Fruit fly (Drosophila melanogaster): Measurements from ENCODE around the gene mTerf5.

The mTerf5 gene

dm6 chr3R:18188702-18189125 is 34.8 kb downstream of the mTerf5 start, which contains the start of the genes CG12321 and MED17 (continued):
- TF ChIP-seq CG17912 (GFP tag; optimal IDR thresholded peaks at IDR 0.05) (peak; percentile 43), CG11247 (GFP tag; IDR thresholded peaks at IDR 0.05) (peak; percentile 92), pho (GFP tag; optimal IDR thresholded peaks at IDR 0.05) (peak; percentile 67), pnt (GFP tag; optimal IDR thresholded peaks at IDR 0.05) (peak; percentile 53), az2 (GFP tag; optimal IDR thresholded peaks at IDR 0.05) (peak; percentile 91), CG11085 (GFP tag; IDR thresholded peaks at IDR 0.05) (peak; percentile 92), dmrt11E (tag; optimal IDR thresholded peaks at IDR 0.05) (peak; percentile 87), CG2116 (GFP tag; optimal IDR thresholded peaks at IDR 0.05) (peak; percentile 80), Hr3 (GFP tag; optimal IDR thresholded peaks at IDR 0.05) (peak; percentile 96), CG11723 (GFP tag; optimal IDR thresholded peaks at IDR 0.05) (peak; percentile 82), CG8388 (GFP tag; optimal IDR thresholded peaks at IDR 0.05) (peak; percentile 80), bcd (GFP tag; optimal IDR thresholded peaks at IDR 0.05) (peak; percentile 90), dati (GFP tag; IDR thresholded peaks at IDR 0.05) (no peak), CG4707 (GFP tag; optimal IDR thresholded peaks at IDR 0.05) (no peak), Scr (GFP tag; IDR thresholded peaks at IDR 0.05; ENCODE audit: partially characterized antibody) (0 out of 2 replicates have a peak, but pooled peaks have one; percentile 16), CG7928 (GFP tag; optimal IDR thresholded peaks at IDR 0.05) (peak; percentile 69), CG9609 (GFP tag; optimal IDR thresholded peaks at IDR 0.05) (peak; percentile 56), nerfin-1 (tag; optimal IDR thresholded peaks at IDR 0.05) (peak; percentile 65), ranshi (GFP tag; IDR thresholded peaks at IDR 0.05) (peak; percentile 88), Atf6 (GFP tag; IDR thresholded peaks at IDR 0.05) (peak; percentile 82), vvl (GFP tag; IDR thresholded peaks at IDR 0.05) (peak; percentile 90), NfI (GFP tag; optimal IDR thresholded peaks at IDR 0.05) (peak; percentile 89), CG15601 (tag; optimal IDR thresholded peaks at IDR 0.05) (peak; percentile 81), CG7745 (tag; optimal IDR thresholded peaks at IDR 0.05) (no peak), CG7271 (tag; optimal IDR thresholded peaks at IDR 0.05) (peak; percentile 64), hbn (GFP tag; IDR thresholded peaks at IDR 0.05; ENCODE audit: partially characterized antibody) (no peak), so (GFP tag; IDR thresholded peaks at IDR 0.05) (peak; percentile 78; the same call in 1 of the 3 replicates), Doc2 (GFP tag; IDR thresholded peaks at IDR 0.05) (0 out of 2 replicates have a peak, but pooled peaks have one; percentile 57), MTF-1 (GFP tag; optimal IDR thresholded peaks at IDR 0.05; ENCODE audit: borderline replicate concordance) (no peak), stc (GFP tag; IDR thresholded peaks at IDR 0.05) (peak; percentile 65), CG8089 (GFP tag; optimal IDR thresholded peaks at IDR 0.05) (peak; percentile 40), CG31224 (GFP tag; IDR thresholded peaks at IDR 0.05) (peak; percentile 83), al (GFP tag; IDR thresholded peaks at IDR 0.05) (peak; percentile 90), tx (GFP tag; optimal IDR thresholded peaks at IDR 0.05) (peak; percentile 61), esg (GFP tag; conservative IDR thresholded peaks at IDR 0.05) (peak; percentile 87), Neu2 (GFP tag; optimal IDR thresholded peaks at IDR 0.05; ENCODE audit: borderline replicate concordance) (no peak), CG17612 (GFP tag; IDR thresholded peaks at IDR 0.05) (peak; percentile 70), HLHmδ (GFP tag; optimal IDR thresholded peaks at IDR 0.05) (no peak), sna (GFP tag; IDR thresholded peaks at IDR 0.05; ENCODE audit: partially characterized antibody) (no peak), Hmx (GFP tag; optimal IDR thresholded peaks at IDR 0.05) (peak; percentile 42), CG6272 (GFP tag; IDR thresholded peaks at IDR 0.05) (peak; percentile 86), Elba2 (GFP tag; optimal IDR thresholded peaks at IDR 0.05) (peak; percentile 55), Stat92E (GFP tag; optimal IDR thresholded peaks at IDR 0.05) (no peak), ken (GFP tag; IDR thresholded peaks at IDR 0.05) (peak; percentile 88), Deaf1 (tag; optimal IDR thresholded peaks at IDR 0.05) (no peak), unc-4 (GFP tag; IDR thresholded peaks at IDR 0.05; ENCODE audit: partially characterized antibody) (peak; percentile 31; the same call in 1 of the 2 replicates), org-1 (GFP tag; optimal IDR thresholded peaks at IDR 0.05) (peak; percentile 62), CG9215 (GFP tag; IDR thresholded peaks at IDR 0.05) (peak; percentile 88), CG7839 (tag; optimal IDR thresholded peaks at IDR 0.05) (peak; percentile 86), CG8281 (tag; optimal IDR thresholded peaks at IDR 0.05) (peak; percentile 60)
